Worm (Caenorhabditis elegans): ENCODE data around the gene str-69.

- no peak for TF ChIP-seq dve-1 (tag; optimal IDR thresholded peaks at IDR 0.05)
- TF ChIP-seq elt-2 (tag; optimal IDR thresholded peaks at IDR 0.05): no peak
- no peak for TF ChIP-seq ceh-18 (tag; optimal IDR thresholded peaks at IDR 0.05)
- TF ChIP-seq dmd-4 (tag; optimal IDR thresholded peaks at IDR 0.05; ENCODE audit: borderline replicate concordance): no peak
- TF ChIP-seq sox-4 (tag; optimal IDR thresholded peaks at IDR 0.05): no peak
Observed at ce11 chrV:3121743-3122142, 16.0 kb upstream of the str-69 start, which contains the start of gene srt-56.

Data from whole organism, late embryonic.